Fruit fly (Drosophila melanogaster) whole organism, embryonic: Measurements from ENCODE around the gene dally.

Experiments
- Atf3 ChIP-seq: fragments of 200-800 bp; sonication (Bioruptor generic); optimal IDR thresholded peaks from 3 replicates; lab custom pipeline; 2016; ENCODE audit warnings: missing biosample characterization, missing genetic modification characterization
- CG10267 ChIP-seq: fragments of 200-800 bp; sonication (Bioruptor generic); optimal IDR thresholded peaks from 2 replicates; lab custom pipeline; 2018; ENCODE audit warnings: missing biosample characterization, mild to moderate bottlenecking, missing genetic modification characterization, moderate library complexity
- CG10654 ChIP-seq: fragments of 200-800 bp; sonication (Bioruptor generic); optimal IDR thresholded peaks from 2 replicates; lab custom pipeline; 2016; ENCODE audit warnings: missing biosample characterization, missing genetic modification characterization
- CG11093 ChIP-seq: fragments of 200-800 bp; sonication (Bioruptor generic); IDR thresholded peaks from 3 replicates; pipeline ENCODE4 v1.3.6; 2022; ENCODE audit warnings: missing biosample characterization, missing genetic modification characterization
- CG11560 ChIP-seq: fragments of 200-800 bp; sonication (Bioruptor generic); IDR thresholded peaks from 3 replicates; pipeline ENCODE4 v1.3.6; 2022; ENCODE audit warnings: missing biosample characterization, missing genetic modification characterization
- CG11695 ChIP-seq: fragments of 200-800 bp; sonication (Bioruptor generic); IDR thresholded peaks from 3 replicates; pipeline ENCODE4 v1.3.6; 2022; ENCODE audit warnings: missing biosample characterization, missing genetic modification characterization
- CG12071 ChIP-seq: fragments of 200-800 bp; sonication (Bioruptor generic); optimal IDR thresholded peaks from 3 replicates; lab custom pipeline; 2018; ENCODE audit warnings: missing biosample characterization, mild to moderate bottlenecking, missing genetic modification characterization
- CG12391 ChIP-seq: fragments of 200-800 bp; sonication (Bioruptor generic); optimal IDR thresholded peaks from 3 replicates; lab custom pipeline; 2018; ENCODE audit warnings: missing biosample characterization, mild to moderate bottlenecking, missing genetic modification characterization, moderate library complexity
- CG16863 ChIP-seq: fragments of 200-800 bp; sonication (Bioruptor generic); optimal IDR thresholded peaks from 3 replicates; lab custom pipeline; 2016; ENCODE audit warnings: missing biosample characterization, missing genetic modification characterization
- CG2116 ChIP-seq: fragments of 200-800 bp; sonication (Bioruptor generic); optimal IDR thresholded peaks from 3 replicates; lab custom pipeline; 2018; ENCODE audit warnings: missing biosample characterization, mild to moderate bottlenecking, missing genetic modification characterization
- CG2202 ChIP-seq: fragments of 200-800 bp; sonication (Bioruptor generic); optimal IDR thresholded peaks from 2 replicates; lab custom pipeline; 2018; ENCODE audit warnings: missing biosample characterization, mild to moderate bottlenecking, missing genetic modification characterization
- CG32767 ChIP-seq: fragments of 200-800 bp; sonication (Bioruptor generic); IDR thresholded peaks from 2 replicates; pipeline ENCODE4 v1.3.6; 2022; ENCODE audit warnings: missing biosample characterization, missing genetic modification characterization
- CG4730 ChIP-seq: fragments of 200-800 bp; sonication (Bioruptor generic); IDR thresholded peaks from 2 replicates; pipeline ENCODE4 v1.3.6; 2022; ENCODE audit warnings: missing biosample characterization, missing genetic modification characterization
- CG9437 ChIP-seq: fragments of 200-800 bp; sonication (Bioruptor generic); optimal IDR thresholded peaks from 2 replicates; lab custom pipeline; 2018; ENCODE audit warnings: missing biosample characterization, mild to moderate bottlenecking, missing genetic modification characterization
- Deaf1 ChIP-seq: fragments of 200-800 bp; optimal IDR thresholded peaks from 3 replicates; lab custom pipeline; 2019; ENCODE audit warnings: missing biosample characterization, mild to moderate bottlenecking, missing genetic modification characterization, moderate library complexity
- Dll ChIP-seq: fragments of 200-800 bp; sonication (Bioruptor generic); IDR thresholded peaks from 4 replicates; pipeline ENCODE4 v1.3.6; 2022; ENCODE audit warnings: missing biosample characterization, missing genetic modification characterization; ENCODE audit not compliant: partially characterized antibody
- Elba2 ChIP-seq: fragments of 200-800 bp; sonication (Bioruptor generic); optimal IDR thresholded peaks from 3 replicates; lab custom pipeline; 2016; ENCODE audit warnings: missing biosample characterization, missing genetic modification characterization
- Ets97D ChIP-seq: fragments of 200-800 bp; sonication (Bioruptor generic); optimal IDR thresholded peaks from 3 replicates; lab custom pipeline; 2016; ENCODE audit warnings: missing biosample characterization, missing genetic modification characterization
- Fer3 ChIP-seq: fragments of 200-800 bp; sonication (Bioruptor generic); optimal IDR thresholded peaks from 2 replicates; lab custom pipeline; 2018; ENCODE audit warnings: missing biosample characterization, mild to moderate bottlenecking, missing genetic modification characterization, moderate library complexity
- Gug ChIP-seq: fragments of 200-800 bp; sonication (Bioruptor generic); IDR thresholded peaks from 4 replicates; pipeline ENCODE4 v1.3.6; 2022; ENCODE audit warnings: missing biosample characterization, missing genetic modification characterization
- H2.0 ChIP-seq: fragments of 200-800 bp; sonication (Bioruptor generic); IDR thresholded peaks from 2 replicates; pipeline ENCODE4 v1.3.6; 2022; ENCODE audit warnings: missing biosample characterization, missing genetic modification characterization
- Hey ChIP-seq: fragments of 200-800 bp; sonication (Bioruptor generic); optimal IDR thresholded peaks from 3 replicates; lab custom pipeline; 2018; ENCODE audit warnings: missing biosample characterization, mild to moderate bottlenecking, missing genetic modification characterization
- MBD-R2 ChIP-seq: fragments of 200-800 bp; sonication (Bioruptor generic); IDR thresholded peaks from 2 replicates; pipeline ENCODE4 v1.3.6; 2022; ENCODE audit warnings: missing biosample characterization, missing genetic modification characterization
- MTF-1 ChIP-seq: fragments of 200-800 bp; sonication (Bioruptor generic); optimal IDR thresholded peaks from 2 replicates; lab custom pipeline; 2018; ENCODE audit warnings: missing biosample characterization, mild to moderate bottlenecking, missing genetic modification characterization, borderline replicate concordance
- Med ChIP-seq: fragments of 200-800 bp; sonication (Bioruptor generic); peaks from one replicate; lab custom pipeline; 2016; ENCODE audit warnings: missing biosample characterization, missing genetic modification characterization, mild to moderate bottlenecking, inconsistent platforms, moderate library complexity
- Mrtf ChIP-seq: fragments of 200-800 bp; sonication (Bioruptor generic); IDR thresholded peaks from 3 replicates; pipeline ENCODE4 v1.3.6; 2022; ENCODE audit warnings: missing biosample characterization, missing genetic modification characterization
- NK7.1 ChIP-seq: fragments of 200-800 bp; sonication (Bioruptor generic); optimal IDR thresholded peaks from 3 replicates; lab custom pipeline; 2016; ENCODE audit warnings: missing biosample characterization, missing genetic modification characterization
- Ptx1 ChIP-seq: fragments of 200-800 bp; sonication (Bioruptor generic); IDR thresholded peaks from 2 replicates; pipeline ENCODE4 v1.3.6; 2022; ENCODE audit warnings: missing biosample characterization, missing genetic modification characterization
- Sox102F ChIP-seq: fragments of 200-800 bp; sonication (Bioruptor generic); optimal IDR thresholded peaks from 2 replicates; lab custom pipeline; 2018; ENCODE audit warnings: missing biosample characterization, mild to moderate bottlenecking, missing genetic modification characterization, moderate library complexity
- ab ChIP-seq: fragments of 200-800 bp; sonication (Bioruptor generic); optimal IDR thresholded peaks from 2 replicates; lab custom pipeline; 2016; ENCODE audit warnings: missing biosample characterization, missing genetic modification characterization
- abd-A ChIP-seq: fragments of 200-800 bp; sonication (Bioruptor generic); optimal IDR thresholded peaks from 3 replicates; lab custom pipeline; 2019; ENCODE audit warnings: missing biosample characterization, mild to moderate bottlenecking, missing genetic modification characterization, moderate library complexity
- ase ChIP-seq: fragments of 200-800 bp; sonication (Bioruptor generic); IDR thresholded peaks from 3 replicates; pipeline ENCODE4 v1.3.6; 2022; ENCODE audit warnings: missing biosample characterization, missing genetic modification characterization
- cas ChIP-seq: fragments of 200-800 bp; sonication (Bioruptor generic); IDR thresholded peaks from 2 replicates; pipeline ENCODE4 v1.3.6; 2022; ENCODE audit warnings: missing biosample characterization, missing genetic modification characterization
- chif ChIP-seq, 2 experiments: fragments of 200-800 bp; sonication (Bioruptor generic); optimal IDR thresholded peaks; 3 replicates each; lab custom pipeline; 2016; ENCODE audit warnings: missing biosample characterization in 2 of 2, missing genetic modification characterization in 2 of 2
- ci ChIP-seq: fragments of 200-800 bp; sonication (Bioruptor generic); IDR thresholded peaks from 3 replicates; pipeline ENCODE4 v1.3.6; 2022; ENCODE audit warnings: missing biosample characterization, missing genetic modification characterization
- disco-r ChIP-seq: fragments of 200-800 bp; sonication (Bioruptor generic); optimal IDR thresholded peaks from 2 replicates; lab custom pipeline; 2016; ENCODE audit warnings: missing biosample characterization, missing genetic modification characterization
- ewg ChIP-seq: fragments of 200-800 bp; sonication (Bioruptor generic); optimal IDR thresholded peaks from 3 replicates; lab custom pipeline; 2017; ENCODE audit warnings: mild to moderate bottlenecking, missing biosample characterization, missing genetic modification reagents, missing genetic modification characterization
- fd64A ChIP-seq: fragments of 200-800 bp; sonication (Bioruptor generic); optimal IDR thresholded peaks from 3 replicates; lab custom pipeline; 2018; ENCODE audit warnings: missing biosample characterization, mild to moderate bottlenecking, missing genetic modification characterization
- gro ChIP-seq: fragments of 200-800 bp; sonication (Bioruptor generic); optimal IDR thresholded peaks from 2 replicates; lab custom pipeline; 2016; ENCODE audit warnings: missing biosample characterization, missing genetic modification characterization
- h ChIP-seq: fragments of >200 bp; optimal IDR thresholded peaks from 2 replicates; lab custom pipeline; 2017
- hbn ChIP-seq: fragments of 200-800 bp; sonication (Bioruptor generic); IDR thresholded peaks from 2 replicates; pipeline ENCODE4 v1.3.6; 2022; ENCODE audit warnings: missing biosample characterization, missing genetic modification characterization; ENCODE audit not compliant: partially characterized antibody
- lov ChIP-seq, 2 experiments: fragments of 200-800 bp in 1 of 2; fragments of >200 bp in 1 of 2; sonication (Bioruptor generic) in 1 of 2; IDR thresholded peaks in 1 of 2; optimal IDR thresholded peaks in 1 of 2; 2 replicates in 1 of 2; 3 replicates in 1 of 2; pipeline versions ENCODE4 v1.3.6 to Lab custom; 2017 to 2022; ENCODE audit warnings: missing biosample characterization in 1 of 2, missing genetic modification characterization in 1 of 2
- mirr ChIP-seq: fragments of 200-800 bp; sonication (Bioruptor generic); optimal IDR thresholded peaks from 3 replicates; lab custom pipeline; 2018; ENCODE audit warnings: missing biosample characterization, mild to moderate bottlenecking, missing genetic modification characterization
- onecut ChIP-seq: fragments of 200-800 bp; sonication (Bioruptor generic); IDR thresholded peaks from 2 replicates; pipeline ENCODE4 v1.3.6; 2022; ENCODE audit warnings: missing biosample characterization, missing genetic modification characterization
- pan ChIP-seq, 4 experiments: fragments of >200 bp in 3 of 4; fragments of 200-800 bp in 1 of 4; sonication (Bioruptor generic) in 1 of 4; optimal IDR thresholded peaks in 3 of 4; IDR thresholded peaks in 1 of 4; 2 replicates each; pipeline versions ENCODE4 v1.3.6 to Lab custom; 2017 to 2022; ENCODE audit warnings: missing biosample characterization in 2 of 4, missing genetic modification characterization in 2 of 4, mixed read lengths in 1 of 4
- seq ChIP-seq: fragments of 200-800 bp; sonication (Bioruptor generic); IDR thresholded peaks from 2 replicates; pipeline ENCODE4 v1.3.6; 2022; ENCODE audit warnings: missing biosample characterization, missing genetic modification characterization
- slbo ChIP-seq: fragments of 200-800 bp; sonication (Bioruptor generic); IDR thresholded peaks from 2 replicates; pipeline ENCODE4 v1.3.6; 2022; ENCODE audit warnings: missing biosample characterization, missing genetic modification characterization
- so ChIP-seq: fragments of 200-800 bp; sonication (Bioruptor generic); IDR thresholded peaks from 3 replicates; pipeline ENCODE4 v1.3.6; 2022; ENCODE audit warnings: missing biosample characterization, missing genetic modification characterization
- sob ChIP-seq: fragments of 200-800 bp; sonication (Bioruptor generic); IDR thresholded peaks from 2 replicates; pipeline ENCODE4 v1.3.6; 2022; ENCODE audit warnings: missing biosample characterization, missing genetic modification characterization
- usp ChIP-seq: fragments of >200 bp; optimal IDR thresholded peaks from 2 replicates; lab custom pipeline; 2017; ENCODE audit warnings: missing biosample characterization, missing genetic modification characterization
- wdn ChIP-seq: fragments of 200-800 bp; sonication (Bioruptor generic); IDR thresholded peaks from 2 replicates; pipeline ENCODE4 v1.3.6; 2022; ENCODE audit warnings: missing biosample characterization, missing genetic modification characterization

The dally gene

DNA sequence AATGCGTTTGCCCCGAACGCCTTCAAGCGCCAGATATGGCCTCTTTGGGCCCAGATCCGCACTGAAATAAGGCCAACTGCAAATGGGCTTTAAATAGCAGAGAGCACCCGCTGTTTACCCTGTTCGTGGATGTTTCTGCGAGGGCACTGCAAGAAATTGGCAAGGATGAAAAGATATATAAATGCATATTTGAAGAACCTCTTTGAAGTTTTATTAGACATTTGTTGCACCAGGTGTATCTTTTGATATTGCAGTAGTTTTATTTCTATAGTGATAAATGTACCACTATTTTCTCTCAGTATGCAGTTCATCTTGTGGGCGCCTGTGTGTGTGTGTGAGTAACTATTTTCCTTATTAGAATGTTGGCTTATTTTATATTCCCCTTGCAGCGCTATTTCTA is 13.8 kb upstream of the dally start (continued):
- TF ChIP-seq CG2116 (GFP tag; lab: Kevin White, UChicago) (no peak), seq (peak; percentile 61), Sox102F (GFP tag; lab: Kevin White, UChicago) (peak; percentile 36), abd-A (tag; lab: Kevin White, UChicago) (no peak), fd64A (GFP tag; lab: Kevin White, UChicago) (no peak), lov (optimal IDR thresholded peaks at IDR 0.05; lab: Kevin White, UChicago) (no peak), lov (GFP tag; IDR thresholded peaks at IDR 0.05; lab: Robert Waterston, UW) (peak; percentile 63; the same call in 2 of the 3 replicates), CG11695 (peak; percentile 39; the same call in 1 of the 3 replicates), Hey (tag; lab: Kevin White, UChicago) (no peak), CG16863 (GFP tag; lab: Kevin White, UChicago) (peak; percentile 8), MBD-R2 (GFP tag; lab: Robert Waterston, UW) (peak; percentile 31; the same call in 1 of the 2 replicates), Deaf1 (tag; lab: Kevin White, UChicago) (no peak), Ptx1 (GFP tag; lab: Robert Waterston, UW) (peak; percentile 56; the same call in 1 of the 2 replicates), mirr (no peak), Atf3 (no peak), slbo (GFP tag; lab: Robert Waterston, UW) (peak; percentile 64), so (GFP tag; lab: Robert Waterston, UW) (0 out of 3 replicates have a peak, but pooled peaks have one; percentile 31), Elba2 (GFP tag; lab: Kevin White, UChicago) (no peak), Med (GFP tag; lab: Kevin White, UChicago) (peak; percentile 55), CG11093 (peak; percentile 57; the same call in 1 of the 3 replicates), NK7.1 (no peak), ewg (GFP tag; lab: Kevin White, UChicago) (no peak), H2.0 (peak; percentile 63), Fer3 (tag; lab: Kevin White, UChicago) (peak; percentile 17), wdn (GFP tag; lab: Robert Waterston, UW) (0 out of 2 replicates have a peak, but pooled peaks have one; percentile 6), chif (GFP tag; optimal IDR thresholded peaks at IDR 0.05; lab: Kevin White, UChicago) (no peak), MTF-1 (GFP tag; lab: Kevin White, UChicago) (no peak), Dll (no peak), disco-r (GFP tag; lab: Kevin White, UChicago) (no peak), CG10267 (no peak), ase (peak; percentile 65; the same call in 2 of the 3 replicates), CG9437 (GFP tag; lab: Kevin White, UChicago) (no peak), CG2202 (no peak), gro (GFP tag; lab: Kevin White, UChicago) (no peak), Mrtf (GFP tag; lab: Robert Waterston, UW) (peak; percentile 54; the same call in 1 of the 3 replicates), cas (GFP tag; lab: Robert Waterston, UW) (no peak), CG32767 (GFP tag; lab: Robert Waterston, UW) (peak; percentile 68), Ets97D (GFP tag; lab: Kevin White, UChicago) (no peak), CG11560 (tag; lab: Robert Waterston, UW) (0 out of 3 replicates have a peak, but pooled peaks have one; percentile 35), usp (GFP tag; lab: Kevin White, UChicago) (no peak), onecut (GFP tag; lab: Robert Waterston, UW) (no peak), ci (GFP tag; lab: Robert Waterston, UW) (peak; percentile 85), ab (GFP tag; lab: Kevin White, UChicago) (no peak), pan (optimal IDR thresholded peaks at IDR 0.05; lab: Kevin White, UChicago) (no peak), pan (GFP tag; optimal IDR thresholded peaks at IDR 0.05 in 1 of 2, IDR thresholded peaks at IDR 0.05 in 1 of 2) (peak in 1 of 2 experiments; percentile 69), CG12071 (GFP tag; lab: Kevin White, UChicago) (no peak), CG12391 (peak; percentile 4), sob (GFP tag; lab: Robert Waterston, UW) (peak; percentile 58), hbn (GFP tag; lab: Robert Waterston, UW) (no peak), CG10654 (GFP tag; lab: Kevin White, UChicago) (no peak), Gug (GFP tag; lab: Robert Waterston, UW) (0 out of 4 replicates have a peak, but pooled peaks have one; percentile 8), CG4730 (GFP tag; lab: Robert Waterston, UW) (peak; percentile 46; the same call in 1 of the 2 replicates), h (lab: Kevin White, UChicago) (no peak)
